Worm (Caenorhabditis elegans) whole organism, L2 larva: Measurements from ENCODE around the gene ZK1290.13.

Experiments used
- Y55F3AM.14 ChIP-seq: fragments of 200-800 bp; sonication (Bioruptor generic); optimal IDR thresholded peaks from 2 replicates; lab custom pipeline; 2018; ENCODE audit warnings: mild to moderate bottlenecking, missing genetic modification characterization, missing compliant biosample characterization
- ama-1 ChIP-seq: fragments of 150-350 bp; optimal IDR thresholded peaks from 2 replicates; lab custom pipeline; 2018; ENCODE audit warnings: inconsistent platforms
- ceh-16 ChIP-seq: fragments of 150-350 bp; optimal IDR thresholded peaks from 2 replicates; lab custom pipeline; 2014; ENCODE audit warnings: missing biosample characterization, missing genetic modification characterization
- ceh-82 ChIP-seq: fragments of 150-350 bp; optimal IDR thresholded peaks from 2 replicates; lab custom pipeline; 2014; ENCODE audit warnings: missing biosample characterization, missing genetic modification characterization
- unc-39 ChIP-seq: fragments of 150-350 bp; optimal IDR thresholded peaks from 2 replicates; lab custom pipeline; 2014; ENCODE audit warnings: missing biosample characterization, missing genetic modification characterization

DNA sequence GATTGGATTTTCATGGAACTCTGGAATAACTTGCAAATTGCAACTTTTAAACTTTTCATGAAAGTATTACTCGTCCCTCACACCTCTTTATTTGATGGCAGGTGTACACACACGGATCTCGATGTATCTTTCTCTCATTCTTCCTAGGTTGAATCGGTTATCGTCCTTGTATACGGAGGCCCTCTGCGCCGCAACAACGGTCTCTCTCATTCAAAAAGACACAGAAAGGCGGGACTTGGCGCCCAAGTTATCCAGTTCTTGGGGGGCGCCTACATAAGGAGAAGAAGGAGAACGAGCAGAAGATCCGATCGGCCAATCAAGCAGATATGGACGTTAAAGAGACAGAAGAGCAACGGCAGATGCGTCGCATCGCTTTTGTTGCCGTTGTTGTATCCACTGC is 9.0 kb downstream of the ZK1290.13 start, which contains the start of gene rol-8:
- TF ChIP-seq Y55F3AM.14 (GFP tag; lab: Kevin White, UChicago) (no peak), unc-39 (tag; lab: Kevin White, UChicago) (no peak), ceh-16 (no peak), ceh-82 (no peak), ama-1 (lab: Kevin White, UChicago) (no peak)
